Fruit fly (Drosophila melanogaster) whole organism, embryonic: ENCODE measurements around the gene Gpdh3.

Experiments
- Abd-B ChIP-seq: fragments of 200-800 bp; sonication (Bioruptor generic); optimal IDR thresholded peaks from 2 replicates; lab custom pipeline; 2018; ENCODE audit warnings: missing biosample characterization, mild to moderate bottlenecking, missing genetic modification characterization, moderate library complexity
- BEAF-32 ChIP-seq: fragments of 200-800 bp; sonication (Bioruptor generic); optimal IDR thresholded peaks from 3 replicates; lab custom pipeline; 2017; ENCODE audit warnings: missing biosample characterization, missing genetic modification characterization, mild to moderate bottlenecking, moderate library complexity, missing genetic modification reagents
- Bgb ChIP-seq: fragments of 200-800 bp; sonication (Bioruptor generic); IDR thresholded peaks from 2 replicates; pipeline ENCODE4 v1.3.6; 2022; ENCODE audit warnings: missing biosample characterization, missing genetic modification characterization; ENCODE audit not compliant: partially characterized antibody
- BtbVII ChIP-seq: fragments of 200-800 bp; sonication (Bioruptor generic); optimal IDR thresholded peaks from 3 replicates; lab custom pipeline; 2017; ENCODE audit warnings: missing biosample characterization, mild to moderate bottlenecking, missing genetic modification characterization
- CG10267 ChIP-seq: fragments of 200-800 bp; sonication (Bioruptor generic); optimal IDR thresholded peaks from 2 replicates; lab custom pipeline; 2018; ENCODE audit warnings: missing biosample characterization, mild to moderate bottlenecking, missing genetic modification characterization, moderate library complexity
- CG10462 ChIP-seq: fragments of 200-800 bp; sonication (Bioruptor generic); optimal IDR thresholded peaks from 2 replicates; lab custom pipeline; 2016; ENCODE audit warnings: missing biosample characterization, missing genetic modification characterization
- CG10959 ChIP-seq: fragments of 200-800 bp; sonication (Bioruptor generic); IDR thresholded peaks from 2 replicates; pipeline ENCODE4 v1.3.6; 2022; ENCODE audit warnings: missing biosample characterization, missing genetic modification characterization
- CG12155 ChIP-seq: fragments of 200-800 bp; sonication (Bioruptor generic); optimal IDR thresholded peaks from 3 replicates; lab custom pipeline; 2016; ENCODE audit warnings: missing biosample characterization, missing genetic modification characterization
- CG13287 ChIP-seq: fragments of 200-800 bp; sonication (Bioruptor generic); IDR thresholded peaks from 2 replicates; pipeline ENCODE4 v1.3.6; 2022; ENCODE audit warnings: missing biosample characterization, missing genetic modification characterization; ENCODE audit not compliant: partially characterized antibody
- CG14710 ChIP-seq: fragments of 200-800 bp; sonication (Bioruptor generic); optimal IDR thresholded peaks from 3 replicates; lab custom pipeline; 2019; ENCODE audit warnings: missing biosample characterization, mild to moderate bottlenecking, missing genetic modification characterization, moderate library complexity
- CG1529 ChIP-seq: fragments of 200-800 bp; sonication (Bioruptor generic); optimal IDR thresholded peaks from 3 replicates; lab custom pipeline; 2018; ENCODE audit warnings: missing biosample characterization, missing genetic modification characterization
- CG18599 ChIP-seq: fragments of 200-800 bp; sonication (Bioruptor generic); optimal IDR thresholded peaks from 3 replicates; lab custom pipeline; 2017; ENCODE audit warnings: missing biosample characterization, missing genetic modification characterization, mild to moderate bottlenecking, moderate library complexity, missing genetic modification reagents
- CG2678 ChIP-seq: fragments of 200-800 bp; sonication (Bioruptor generic); optimal IDR thresholded peaks from 3 replicates; lab custom pipeline; 2019; ENCODE audit warnings: missing biosample characterization, mild to moderate bottlenecking, missing genetic modification characterization, moderate library complexity
- CG2875 ChIP-seq: fragments of 200-800 bp; sonication (Bioruptor generic); optimal IDR thresholded peaks from 2 replicates; lab custom pipeline; 2017; ENCODE audit warnings: missing biosample characterization, mild to moderate bottlenecking, missing genetic modification characterization, missing genetic modification reagents
- CG30403 ChIP-seq: fragments of 200-800 bp; sonication (Bioruptor generic); optimal IDR thresholded peaks from 3 replicates; lab custom pipeline; 2016; ENCODE audit warnings: missing biosample characterization, missing genetic modification characterization
- CG30431 ChIP-seq: fragments of 200-800 bp; sonication (Bioruptor generic); optimal IDR thresholded peaks from 2 replicates; lab custom pipeline; 2017; ENCODE audit warnings: missing biosample characterization, missing genetic modification characterization
- CG34376 ChIP-seq: fragments of 200-800 bp; sonication (Bioruptor generic); optimal IDR thresholded peaks from 2 replicates; lab custom pipeline; 2018; ENCODE audit warnings: missing biosample characterization, mild to moderate bottlenecking, missing genetic modification characterization
- CG4404 ChIP-seq: fragments of 200-800 bp; sonication (Bioruptor generic); IDR thresholded peaks from 2 replicates; pipeline ENCODE4 v1.3.6; 2022; ENCODE audit warnings: missing biosample characterization, missing genetic modification characterization
- CG4424 ChIP-seq: fragments of 200-800 bp; sonication (Bioruptor generic); optimal IDR thresholded peaks from 3 replicates; lab custom pipeline; 2016; ENCODE audit warnings: missing biosample characterization, missing genetic modification characterization
- CG7839 ChIP-seq: fragments of 200-800 bp; sonication (Bioruptor generic); optimal IDR thresholded peaks from 3 replicates; lab custom pipeline; 2018; ENCODE audit warnings: missing biosample characterization, mild to moderate bottlenecking, missing genetic modification characterization, moderate library complexity
- CG8388 ChIP-seq: fragments of 200-800 bp; sonication (Bioruptor generic); optimal IDR thresholded peaks from 2 replicates; lab custom pipeline; 2019; ENCODE audit warnings: missing biosample characterization, mild to moderate bottlenecking, missing genetic modification characterization, moderate library complexity
- CG8765 ChIP-seq: fragments of 200-800 bp; sonication (Bioruptor generic); IDR thresholded peaks from 2 replicates; pipeline ENCODE4 v1.3.6; 2022; ENCODE audit warnings: missing biosample characterization, missing genetic modification characterization
- CG9609 ChIP-seq: fragments of 200-800 bp; sonication (Bioruptor generic); optimal IDR thresholded peaks from 3 replicates; lab custom pipeline; 2016; ENCODE audit warnings: missing biosample characterization, missing genetic modification characterization
- CTCF ChIP-seq: fragments of 200-800 bp; sonication (Bioruptor generic); optimal IDR thresholded peaks from 2 replicates; lab custom pipeline; 2017; ENCODE audit warnings: missing biosample characterization, mild to moderate bottlenecking, missing genetic modification characterization, moderate library complexity
- CoRest ChIP-seq: fragments of 200-800 bp; sonication (Bioruptor generic); optimal IDR thresholded peaks from 3 replicates; lab custom pipeline; 2018; ENCODE audit warnings: missing biosample characterization, mild to moderate bottlenecking, missing genetic modification characterization, moderate library complexity
- Dref ChIP-seq: fragments of 200-800 bp; sonication (Bioruptor generic); IDR thresholded peaks from 2 replicates; pipeline ENCODE4 v1.3.6; 2022; ENCODE audit warnings: missing biosample characterization, missing genetic modification characterization
- Drgx ChIP-seq: fragments of 200-800 bp; sonication (Bioruptor generic); IDR thresholded peaks from 2 replicates; pipeline ENCODE4 v1.3.6; 2022; ENCODE audit warnings: missing biosample characterization, missing genetic modification characterization
- GATAe ChIP-seq: fragments of 200-800 bp; sonication (Bioruptor generic); conservative IDR thresholded peaks from 2 replicates; pipeline ENCODE4 v1.3.6; 2022; ENCODE audit warnings: missing biosample characterization, missing genetic modification characterization
- HHEX ChIP-seq: fragments of 200-800 bp; sonication (Bioruptor generic); optimal IDR thresholded peaks from 3 replicates; lab custom pipeline; 2017; ENCODE audit warnings: missing biosample characterization, mild to moderate bottlenecking, missing genetic modification characterization, missing genetic modification reagents
- Hey ChIP-seq: fragments of 200-800 bp; sonication (Bioruptor generic); optimal IDR thresholded peaks from 3 replicates; lab custom pipeline; 2018; ENCODE audit warnings: missing biosample characterization, mild to moderate bottlenecking, missing genetic modification characterization
- Myb ChIP-seq: fragments of 200-800 bp; sonication (Bioruptor generic); optimal IDR thresholded peaks from 2 replicates; lab custom pipeline; 2016; ENCODE audit warnings: missing biosample characterization, missing genetic modification characterization
- Nf-YA ChIP-seq: fragments of 200-800 bp; sonication (Bioruptor generic); IDR thresholded peaks from 2 replicates; pipeline ENCODE4 v1.3.6; 2022; ENCODE audit warnings: missing biosample characterization, missing genetic modification characterization
- Ptx1 ChIP-seq: fragments of 200-800 bp; sonication (Bioruptor generic); IDR thresholded peaks from 2 replicates; pipeline ENCODE4 v1.3.6; 2022; ENCODE audit warnings: missing biosample characterization, missing genetic modification characterization
- Rx ChIP-seq: fragments of 200-800 bp; sonication (Bioruptor generic); IDR thresholded peaks from 2 replicates; pipeline ENCODE4 v1.3.6; 2022; ENCODE audit warnings: missing biosample characterization, missing genetic modification characterization
- Sry-β ChIP-seq: fragments of 200-800 bp; sonication (Bioruptor generic); optimal IDR thresholded peaks from 2 replicates; lab custom pipeline; 2018; ENCODE audit warnings: missing biosample characterization, mild to moderate bottlenecking, missing genetic modification characterization, moderate library complexity
- Taf1 ChIP-seq: fragments of 200-800 bp; sonication (Bioruptor generic); IDR thresholded peaks from 2 replicates; pipeline ENCODE4 v1.3.6; 2022; ENCODE audit warnings: missing biosample characterization, missing genetic modification characterization
- caup ChIP-seq: fragments of 200-800 bp; sonication (Bioruptor generic); optimal IDR thresholded peaks from 3 replicates; lab custom pipeline; 2017; ENCODE audit warnings: missing biosample characterization, mild to moderate bottlenecking, missing genetic modification characterization, moderate library complexity; ENCODE audit not compliant: severe bottlenecking
- da ChIP-seq: fragments of 200-800 bp; sonication (Bioruptor generic); optimal IDR thresholded peaks from 2 replicates; lab custom pipeline; 2016; ENCODE audit warnings: missing biosample characterization, missing genetic modification characterization
- danr ChIP-seq: fragments of 200-800 bp; sonication (Bioruptor generic); IDR thresholded peaks from 2 replicates; pipeline ENCODE4 v1.3.6; 2022; ENCODE audit warnings: missing biosample characterization, missing genetic modification characterization
- dimm ChIP-seq: fragments of 200-800 bp; sonication (Bioruptor generic); IDR thresholded peaks from 2 replicates; pipeline ENCODE4 v1.3.6; 2022; ENCODE audit warnings: missing biosample characterization, missing genetic modification characterization
- dmrt99B ChIP-seq: fragments of 200-800 bp; sonication (Bioruptor generic); optimal IDR thresholded peaks from 2 replicates; lab custom pipeline; 2018; ENCODE audit warnings: missing biosample characterization, mild to moderate bottlenecking, missing genetic modification characterization, moderate library complexity
- en ChIP-seq: fragments of 200-800 bp; sonication (Bioruptor generic); optimal IDR thresholded peaks from 2 replicates; lab custom pipeline; 2016; ENCODE audit warnings: missing biosample characterization, missing genetic modification characterization
- eve ChIP-seq, 2 experiments: fragments of >200 bp; optimal IDR thresholded peaks; 2 replicates each; lab custom pipeline; 2017; ENCODE audit warnings: missing biosample characterization in 2 of 2, missing genetic modification characterization in 2 of 2
- exex ChIP-seq: fragments of 200-800 bp; sonication (Bioruptor generic); optimal IDR thresholded peaks from 4 replicates; lab custom pipeline; 2018; ENCODE audit warnings: missing biosample characterization, mild to moderate bottlenecking, missing genetic modification characterization, moderate library complexity
- klu ChIP-seq: fragments of 200-800 bp; sonication (Bioruptor generic); IDR thresholded peaks from 2 replicates; pipeline ENCODE4 v1.3.6; 2022; ENCODE audit warnings: missing biosample characterization, missing genetic modification characterization
- lbe ChIP-seq: fragments of 200-800 bp; sonication (Bioruptor generic); optimal IDR thresholded peaks from 2 replicates; lab custom pipeline; 2016; ENCODE audit warnings: missing biosample characterization, mild to moderate bottlenecking, missing genetic modification characterization
- peb ChIP-seq: fragments of 200-800 bp; sonication (Bioruptor generic); IDR thresholded peaks from 2 replicates; pipeline ENCODE4 v1.3.6; 2022; ENCODE audit warnings: missing biosample characterization, missing genetic modification characterization
- slou ChIP-seq: fragments of 200-800 bp; sonication (Bioruptor generic); optimal IDR thresholded peaks from 3 replicates; lab custom pipeline; 2016; ENCODE audit warnings: missing biosample characterization, missing genetic modification characterization
- sqz ChIP-seq: fragments of 200-800 bp; sonication (Bioruptor generic); optimal IDR thresholded peaks from 3 replicates; lab custom pipeline; 2018; ENCODE audit warnings: missing biosample characterization, mild to moderate bottlenecking, missing genetic modification characterization
- unc-4 ChIP-seq: fragments of 200-800 bp; sonication (Bioruptor generic); IDR thresholded peaks from 2 replicates; pipeline ENCODE4 v1.3.6; 2022; ENCODE audit warnings: missing biosample characterization, missing genetic modification characterization; ENCODE audit not compliant: partially characterized antibody
- vfl ChIP-seq: fragments of 200-800 bp; sonication (Bioruptor generic); optimal IDR thresholded peaks from 2 replicates; lab custom pipeline; 2016; ENCODE audit warnings: missing biosample characterization, missing genetic modification characterization

Gpdh3 gene

dm6 chr3R:22368077-22368776 lies 13.6 kb upstream of the Gpdh3 start (continued):
- TF ChIP-seq CG30403 (no peak), Myb (GFP tag; lab: Kevin White, UChicago) (no peak), CoRest (tag; lab: Kevin White, UChicago) (no peak), Rx (GFP tag; lab: Robert Waterston, UW) (no peak), peb (GFP tag; lab: Robert Waterston, UW) (no peak), CG4404 (GFP tag; lab: Robert Waterston, UW) (no peak), CG2678 (no peak), CTCF (GFP tag; lab: Kevin White, UChicago) (no peak), CG8388 (no peak), unc-4 (GFP tag; lab: Robert Waterston, UW) (peak; percentile 62), da (GFP tag; lab: Kevin White, UChicago) (no peak), Bgb (GFP tag; lab: Robert Waterston, UW) (peak; percentile 66), BEAF-32 (GFP tag; lab: Kevin White, UChicago) (peak; percentile 25), danr (no peak), Taf1 (GFP tag; lab: Robert Waterston, UW) (no peak), CG13287 (GFP tag; lab: Robert Waterston, UW) (peak; percentile 69), BtbVII (GFP tag; lab: Kevin White, UChicago) (no peak), HHEX (no peak), CG1529 (no peak), Sry-β (no peak), CG8765 (GFP tag; lab: Robert Waterston, UW) (no peak), CG30431 (GFP tag; lab: Kevin White, UChicago) (no peak), Nf-YA (GFP tag; lab: Robert Waterston, UW) (no peak), Dref (no peak), eve (GFP tag; optimal IDR thresholded peaks at IDR 0.05; lab: Kevin White, UChicago) (no peak), en (GFP tag; lab: Kevin White, UChicago) (no peak), CG34376 (peak; percentile 54), CG10959 (GFP tag; lab: Robert Waterston, UW) (no peak), slou (GFP tag; lab: Kevin White, UChicago) (no peak), klu (GFP tag; lab: Robert Waterston, UW) (no peak), GATAe (GFP tag; lab: Robert Waterston, UW) (peak; percentile 12; the same call in 1 of the 2 replicates), caup (GFP tag; lab: Kevin White, UChicago) (no peak), CG10267 (tag; lab: Kevin White, UChicago) (no peak), CG10462 (GFP tag; lab: Kevin White, UChicago) (no peak), CG12155 (no peak), exex (tag; lab: Kevin White, UChicago) (peak; percentile 39), Abd-B (GFP tag; lab: Kevin White, UChicago) (no peak), Drgx (GFP tag; lab: Robert Waterston, UW) (no peak; the same call in 1 of the 2 replicates), dmrt99B (no peak), CG7839 (tag; lab: Kevin White, UChicago) (no peak), CG2875 (GFP tag; lab: Kevin White, UChicago) (no peak), lbe (GFP tag; lab: Kevin White, UChicago) (no peak), CG14710 (tag; lab: Kevin White, UChicago) (peak; percentile 25), dimm (no peak), Ptx1 (peak; percentile 5; the same call in 1 of the 2 replicates), CG4424 (GFP tag; lab: Kevin White, UChicago) (no peak), vfl (GFP tag; lab: Kevin White, UChicago) (no peak), Hey (tag; lab: Kevin White, UChicago) (no peak), CG18599 (GFP tag; lab: Kevin White, UChicago) (no peak), CG9609 (GFP tag; lab: Kevin White, UChicago) (no peak), sqz (GFP tag; lab: Kevin White, UChicago) (no peak)
